Worm (Caenorhabditis elegans) whole organism, young adult: ENCODE results near the gene pap-2.

ENCODE experiments used
- B0019.2 ChIP-seq: fragments of 200-800 bp; sonication (Bioruptor generic); conservative IDR thresholded peaks from 2 replicates; pipeline ENCODE4 v1.3.6; 2022; ENCODE audit warnings: missing genetic modification reagents, missing genetic modification characterization, missing compliant biosample characterization
- F49E8.2 ChIP-seq: sonication (generic microtip); optimal IDR thresholded peaks from 3 replicates; lab custom pipeline; 2017; ENCODE audit warnings: missing genetic modification characterization, mild to moderate bottlenecking, missing compliant biosample characterization, antibody characterized with exemption, moderate library complexity; ENCODE audit not compliant: insufficient read depth
- F57C9.4 ChIP-seq: sonication (generic microtip); optimal IDR thresholded peaks from 2 replicates; lab custom pipeline; 2017; ENCODE audit warnings: mild to moderate bottlenecking, missing genetic modification characterization, missing compliant biosample characterization
- Y67H2A.10 ChIP-seq: fragments of 200-800 bp; sonication (Bioruptor generic); conservative IDR thresholded peaks from 2 replicates; pipeline ENCODE4 v1.3.6; 2022; ENCODE audit warnings: missing genetic modification reagents, missing genetic modification characterization, missing compliant biosample characterization
- ZK185.1 ChIP-seq: sonication (generic microtip); optimal IDR thresholded peaks from 2 replicates; lab custom pipeline; 2016; ENCODE audit warnings: mild to moderate bottlenecking, missing genetic modification characterization, missing compliant biosample characterization; ENCODE audit not compliant: poor library complexity, severe bottlenecking
- aptf-2 ChIP-seq: fragments of 200-800 bp; sonication (Bioruptor generic); conservative IDR thresholded peaks from 2 replicates; pipeline ENCODE4 v1.3.6; 2022; ENCODE audit warnings: missing genetic modification reagents, missing genetic modification characterization, missing compliant biosample characterization
- aptf-3 ChIP-seq: fragments of 200-800 bp; sonication (Bioruptor generic); IDR thresholded peaks from 2 replicates; pipeline ENCODE4 v1.3.6; 2022; ENCODE audit warnings: missing genetic modification characterization, missing compliant biosample characterization
- athp-1 ChIP-seq: sonication (generic microtip); optimal IDR thresholded peaks from 2 replicates; lab custom pipeline; 2017; ENCODE audit warnings: mild to moderate bottlenecking, missing genetic modification characterization, missing compliant biosample characterization
- cebp-1 ChIP-seq, 2 experiments: fragments of 200-800 bp in 1 of 2; sonication (Bioruptor generic) in 1 of 2; sonication (generic microtip) in 1 of 2; IDR thresholded peaks in 1 of 2; optimal IDR thresholded peaks in 1 of 2; 2 replicates each; pipeline versions ENCODE4 v1.3.6 to Lab custom; 2017 to 2022; ENCODE audit warnings: missing compliant biosample characterization in 2 of 2, missing genetic modification characterization in 2 of 2, mild to moderate bottlenecking in 1 of 2, missing genetic modification reagents in 1 of 2, moderate library complexity in 1 of 2
- ceh-100 ChIP-seq: fragments of 200-800 bp; sonication (Bioruptor generic); IDR thresholded peaks from 2 replicates; pipeline ENCODE4 v1.3.6; 2022; ENCODE audit warnings: missing genetic modification reagents, missing genetic modification characterization, missing compliant biosample characterization
- ceh-27 ChIP-seq: fragments of 200-800 bp; sonication (Bioruptor generic); optimal IDR thresholded peaks from 2 replicates; lab custom pipeline; 2018; ENCODE audit warnings: mild to moderate bottlenecking, missing genetic modification characterization, moderate library complexity, missing compliant biosample characterization
- chd-7 ChIP-seq: sonication (generic microtip); optimal IDR thresholded peaks from 2 replicates; lab custom pipeline; 2016; ENCODE audit warnings: mild to moderate bottlenecking, missing genetic modification characterization, moderate library complexity, missing compliant biosample characterization
- egl-18 ChIP-seq: fragments of 200-800 bp; sonication (Bioruptor generic); IDR thresholded peaks from 2 replicates; pipeline ENCODE4 v1.3.6; 2022; ENCODE audit warnings: missing genetic modification reagents, missing genetic modification characterization, missing compliant biosample characterization
- egl-44 ChIP-seq: fragments of 200-800 bp; sonication (Bioruptor generic); IDR thresholded peaks from 2 replicates; pipeline ENCODE4 v1.3.6; 2022; ENCODE audit warnings: missing genetic modification reagents, missing genetic modification characterization, missing compliant biosample characterization
- egrh-3 ChIP-seq: fragments of 200-800 bp; sonication (Bioruptor generic); IDR thresholded peaks from 2 replicates; pipeline ENCODE4 v1.3.6; 2022; ENCODE audit warnings: missing genetic modification reagents, missing genetic modification characterization, missing compliant biosample characterization
- hmg-20 ChIP-seq: fragments of 200-800 bp; sonication (Bioruptor generic); IDR thresholded peaks from 2 replicates; pipeline ENCODE4 v1.3.6; 2022; ENCODE audit warnings: missing genetic modification reagents, missing genetic modification characterization, missing compliant biosample characterization
- hsf-1 ChIP-seq: fragments of 200-800 bp; sonication (Bioruptor generic); IDR thresholded peaks from 2 replicates; pipeline ENCODE4 v1.3.6; 2022; ENCODE audit warnings: missing genetic modification reagents, missing genetic modification characterization, missing compliant biosample characterization
- lin-35 ChIP-seq, 3 experiments: fragments of 150-350 bp in 2 of 3; sonication (generic microtip) in 1 of 3; optimal IDR thresholded peaks; 2 replicates each; lab custom pipeline; 2014 to 2018; ENCODE audit warnings: missing biosample characterization in 3 of 3, missing genetic modification characterization in 3 of 3, missing genetic modification reagents in 3 of 3
- madf-10 ChIP-seq: sonication (generic microtip); optimal IDR thresholded peaks from 2 replicates; lab custom pipeline; 2016; ENCODE audit warnings: mild to moderate bottlenecking, missing genetic modification characterization, missing compliant biosample characterization
- madf-3 ChIP-seq: fragments of 200-800 bp; sonication (Bioruptor generic); IDR thresholded peaks from 2 replicates; pipeline ENCODE4 v1.3.6; 2022; ENCODE audit warnings: missing genetic modification reagents, missing genetic modification characterization, missing compliant biosample characterization
- madf-6 ChIP-seq: fragments of 200-800 bp; sonication (Bioruptor generic); IDR thresholded peaks from 2 replicates; pipeline ENCODE4 v1.3.6; 2022; ENCODE audit warnings: missing genetic modification reagents, missing genetic modification characterization, missing compliant biosample characterization
- madf-8 ChIP-seq: fragments of 200-800 bp; sonication (Bioruptor generic); conservative IDR thresholded peaks from 2 replicates; pipeline ENCODE4 v1.3.6; 2022; ENCODE audit warnings: missing genetic modification reagents, missing genetic modification characterization, missing compliant biosample characterization
- nfya-2 ChIP-seq: fragments of 200-800 bp; sonication (Bioruptor generic); IDR thresholded peaks from 2 replicates; pipeline ENCODE4 v1.3.6; 2022; ENCODE audit warnings: missing genetic modification reagents, missing genetic modification characterization, missing compliant biosample characterization
- nfyb-1 ChIP-seq: fragments of 200-800 bp; sonication (Bioruptor generic); IDR thresholded peaks from 2 replicates; pipeline ENCODE4 v1.3.6; 2022; ENCODE audit warnings: missing genetic modification reagents, missing genetic modification characterization, missing compliant biosample characterization
- nhr-120 ChIP-seq: fragments of 200-800 bp; sonication (Bioruptor generic); IDR thresholded peaks from 2 replicates; pipeline ENCODE4 v1.3.6; 2022; ENCODE audit warnings: missing genetic modification characterization, missing compliant biosample characterization
- nhr-179 ChIP-seq: sonication (generic microtip); optimal IDR thresholded peaks from 2 replicates; lab custom pipeline; 2016; ENCODE audit warnings: mild to moderate bottlenecking, missing genetic modification characterization, missing compliant biosample characterization
- rec-8 ChIP-seq, 2 experiments: sonication (generic microtip); optimal IDR thresholded peaks; 2 replicates each; lab custom pipeline; 2016; ENCODE audit warnings: mild to moderate bottlenecking in 2 of 2, missing genetic modification characterization in 2 of 2, missing genetic modification reagents in 2 of 2, missing genotype in 2 of 2, missing biosample characterization in 1 of 2, missing compliant biosample characterization in 1 of 2, moderate library complexity in 1 of 2
- repo-1 ChIP-seq: sonication (generic microtip); optimal IDR thresholded peaks from 2 replicates; lab custom pipeline; 2017; ENCODE audit warnings: mild to moderate bottlenecking, missing genetic modification characterization, missing compliant biosample characterization
- snpc-1.3 ChIP-seq: sonication (generic microtip); optimal IDR thresholded peaks from 2 replicates; lab custom pipeline; 2017; ENCODE audit warnings: missing genetic modification characterization, mild to moderate bottlenecking, missing compliant biosample characterization, antibody characterized with exemption, moderate library complexity, missing genotype, missing genetic modification reagents; ENCODE audit not compliant: insufficient read depth
- snpc-3.4 ChIP-seq: sonication (generic microtip); optimal IDR thresholded peaks from 2 replicates; lab custom pipeline; 2017; ENCODE audit warnings: missing genetic modification characterization, mild to moderate bottlenecking, missing compliant biosample characterization, antibody characterized with exemption, moderate library complexity, missing genotype, missing genetic modification reagents
- sptf-2 ChIP-seq: fragments of 200-800 bp; sonication (Bioruptor generic); optimal IDR thresholded peaks from 2 replicates; lab custom pipeline; 2018; ENCODE audit warnings: mild to moderate bottlenecking, missing genetic modification characterization, missing compliant biosample characterization
- tlf-1 ChIP-seq: fragments of 200-800 bp; sonication (Bioruptor generic); optimal IDR thresholded peaks from 2 replicates; lab custom pipeline; 2018; ENCODE audit warnings: mild to moderate bottlenecking, missing genetic modification characterization, missing compliant biosample characterization
- unc-62 ChIP-seq: fragments of 150-350 bp; optimal IDR thresholded peaks from 2 replicates; lab custom pipeline; 2014; ENCODE audit warnings: missing biosample characterization, missing genetic modification reagents, missing genetic modification characterization
- xnd-1 ChIP-seq: sonication (generic microtip); optimal IDR thresholded peaks from 2 replicates; lab custom pipeline; 2016; ENCODE audit warnings: missing genotype, missing genetic modification reagents, missing genetic modification characterization, missing compliant biosample characterization
- zfh-2 ChIP-seq: fragments of 200-800 bp; sonication (Bioruptor generic); conservative IDR thresholded peaks from 2 replicates; pipeline ENCODE4 v1.3.6; 2022; ENCODE audit warnings: missing genetic modification reagents, missing genetic modification characterization, missing compliant biosample characterization
- ztf-22 ChIP-seq: fragments of 200-800 bp; sonication (Bioruptor generic); optimal IDR thresholded peaks from 2 replicates; lab custom pipeline; 2018; ENCODE audit warnings: mild to moderate bottlenecking, missing genetic modification characterization, moderate library complexity, missing compliant biosample characterization
- ztf-6 ChIP-seq: fragments of 200-800 bp; sonication (Bioruptor generic); IDR thresholded peaks from 2 replicates; pipeline ENCODE4 v1.3.6; 2022; ENCODE audit warnings: missing genetic modification reagents, missing genetic modification characterization, missing compliant biosample characterization

The pap-2 gene

ce11 chrII:9583461-9583860 is 25.7 kb downstream of the pap-2 start, which contains the start of gene wee-1.1:
Gene wee-1.1 (minus strand): TSS chrII:9583561.
- TF ChIP-seq aptf-3 (GFP tag; lab: Robert Waterston, UW) = no peak
- no peak for TF ChIP-seq egl-44 (GFP tag; lab: Robert Waterston, UW)
- no peak for TF ChIP-seq ceh-100
- no peak for TF ChIP-seq hmg-20 (GFP tag; lab: Robert Waterston, UW)
- no peak for TF ChIP-seq repo-1 (tag; lab: Kevin White, UChicago)
- no peak for TF ChIP-seq athp-1 (tag; lab: Kevin White, UChicago)
- TF ChIP-seq unc-62 (GFP tag; lab: Kevin White, UChicago) = no peak
- no peak for TF ChIP-seq tlf-1 (GFP tag; lab: Kevin White, UChicago)
- TF ChIP-seq xnd-1 (tag; lab: Kevin White, UChicago) = no peak
- no peak for TF ChIP-seq madf-3 (GFP tag; lab: Robert Waterston, UW)
- TF ChIP-seq snpc-1.3 = no peak
- no peak for TF ChIP-seq sptf-2 (GFP tag; lab: Kevin White, UChicago)
- TF ChIP-seq egrh-3 (GFP tag; lab: Robert Waterston, UW) = no peak
- no peak for TF ChIP-seq ztf-6
- no peak for TF ChIP-seq hsf-1 (GFP tag; lab: Robert Waterston, UW)
- TF ChIP-seq madf-10 (tag; lab: Kevin White, UChicago) = no peak

- TF ChIP-seq nfyb-1 (GFP tag; lab: Robert Waterston, UW) (0 out of 2 replicates have a peak, but pooled peaks have one; percentile 33), ZK185.1 (tag; lab: Kevin White, UChicago) (no peak), madf-8 (GFP tag; lab: Robert Waterston, UW) (no peak), lin-35 (GFP tag; optimal IDR thresholded peaks at IDR 0.05; lab: Kevin White, UChicago) (no peak), ceh-27 (GFP tag; lab: Kevin White, UChicago) (no peak), rec-8 (tag; optimal IDR thresholded peaks at IDR 0.05; lab: Kevin White, UChicago) (no peak), tlf-1 (GFP tag; lab: Kevin White, UChicago) (no peak)
Measured at ce11 chrII:9577630-9578029, 31.6 kb downstream of the pap-2 start.

ce11 chrII:9576707-9577106 is 32.5 kb downstream of the pap-2 start:
- no peak for TF ChIP-seq cebp-1 (GFP tag; IDR thresholded peaks at IDR 0.05; lab: Robert Waterston, UW)
- no peak for TF ChIP-seq cebp-1 (tag; optimal IDR thresholded peaks at IDR 0.05; lab: Kevin White, UChicago)
- TF ChIP-seq F57C9.4 (tag; lab: Kevin White, UChicago) = no peak
- TF ChIP-seq F49E8.2 (tag; lab: Kevin White, UChicago) = no peak
- TF ChIP-seq sptf-2 (GFP tag; lab: Kevin White, UChicago) = no peak

ce11 chrII:9575670-9576069 is 33.5 kb downstream of the pap-2 start, which contains the start of gene exc-7:
Gene exc-7 (plus strand): TSS chrII:9575970.
- TF ChIP-seq B0019.2 (GFP tag; lab: Robert Waterston, UW) = no peak
- TF ChIP-seq snpc-3.4 = no peak
- no peak for TF ChIP-seq Y67H2A.10 (GFP tag; lab: Robert Waterston, UW)
- TF ChIP-seq ztf-22 (GFP tag; lab: Kevin White, UChicago) = no peak
- no peak for TF ChIP-seq aptf-3 (GFP tag; lab: Robert Waterston, UW)

ce11 chrII:9574406-9574805 is 34.8 kb downstream of the pap-2 start:
- TF ChIP-seq egl-18 (GFP tag; lab: Robert Waterston, UW) (0 out of 2 replicates have a peak, but pooled peaks have one; percentile 27), nhr-120 (GFP tag; lab: Robert Waterston, UW) (no peak), zfh-2 (GFP tag; lab: Robert Waterston, UW) (0 out of 2 replicates have a peak, but pooled peaks have one; percentile 16), nfya-2 (GFP tag; lab: Robert Waterston, UW) (no peak), aptf-2 (no peak), nhr-179 (tag; lab: Kevin White, UChicago) (no peak), chd-7 (peak; percentile 13), ceh-27 (GFP tag; lab: Kevin White, UChicago) (peak; percentile 14), madf-6 (GFP tag; lab: Robert Waterston, UW) (no peak), nfyb-1 (GFP tag; lab: Robert Waterston, UW) (no peak)
